1 fruit fly cellular context compared by ENCODE assay signal in genomic region chr2L:7270270-7270669, dm6.
TF ChIP-seq lines count a peak whose summit lies in the region.

No protein-coding gene starts in this region.

TF ChIP-seq in whole organism, embryonic, 481 proteins besides CTCF, POLR2A, EP300 and RAD21 (continued from another document and continues in another):
- TF ChIP-seq stwl (tag; optimal IDR thresholded peaks at IDR 0.05; lab: Kevin White, UChicago) (peak; percentile 22), ash1 (GFP tag; optimal IDR thresholded peaks at IDR 0.05; lab: Kevin White, UChicago) (no peak), CG6683 (GFP tag; optimal IDR thresholded peaks at IDR 0.05; lab: Kevin White, UChicago) (no peak), CG13775 (GFP tag; optimal IDR thresholded peaks at IDR 0.05; lab: Kevin White, UChicago) (peak; percentile 27), Trl (optimal IDR thresholded peaks at IDR 0.05; lab: Kevin White, UChicago) (no peak), Trl (GFP tag; optimal IDR thresholded peaks at IDR 0.05; lab: Kevin White, UChicago) (no peak), CG8089 (GFP tag; optimal IDR thresholded peaks at IDR 0.05; lab: Kevin White, UChicago) (no peak), toy (GFP tag; IDR thresholded peaks at IDR 0.05; lab: Robert Waterston, UW) (no peak), CG18619 (GFP tag; optimal IDR thresholded peaks at IDR 0.05; lab: Kevin White, UChicago) (peak; percentile 21), cas (GFP tag; IDR thresholded peaks at IDR 0.05; lab: Robert Waterston, UW) (no peak), croc (GFP tag; conservative IDR thresholded peaks at IDR 0.05; lab: Robert Waterston, UW) (peak; percentile 49; the same call in 2 of the 3 replicates), CG1529 (GFP tag; optimal IDR thresholded peaks at IDR 0.05; lab: Kevin White, UChicago) (peak; percentile 19), Neu2 (GFP tag; optimal IDR thresholded peaks at IDR 0.05; lab: Kevin White, UChicago; ENCODE audit: borderline replicate concordance) (no peak), CG7839 (tag; optimal IDR thresholded peaks at IDR 0.05; lab: Kevin White, UChicago) (peak; percentile 68), CG9727 (GFP tag; optimal IDR thresholded peaks at IDR 0.05; lab: Kevin White, UChicago) (peak; percentile 58), CG11696 (GFP tag; IDR thresholded peaks at IDR 0.05; lab: Robert Waterston, UW) (no peak), D19A (tag; optimal IDR thresholded peaks at IDR 0.05; lab: Kevin White, UChicago) (peak; percentile 55), lola (GFP tag; optimal IDR thresholded peaks at IDR 0.05; lab: Kevin White, UChicago) (peak in 1 of 3 experiments; percentile 84), CG31365 (tag; optimal IDR thresholded peaks at IDR 0.05; lab: Kevin White, UChicago) (no peak), CG12299 (tag; optimal IDR thresholded peaks at IDR 0.05; lab: Kevin White, UChicago) (no peak), CG32767 (GFP tag; IDR thresholded peaks at IDR 0.05; lab: Robert Waterston, UW) (no peak), CG2120 (GFP tag; optimal IDR thresholded peaks at IDR 0.05; lab: Kevin White, UChicago) (no peak), CG10959 (GFP tag; IDR thresholded peaks at IDR 0.05; lab: Robert Waterston, UW) (peak; percentile 63), Six4 (GFP tag; optimal IDR thresholded peaks at IDR 0.05; lab: Kevin White, UChicago) (peak; percentile 39), ERR (GFP tag; optimal IDR thresholded peaks at IDR 0.05; lab: Kevin White, UChicago) (no peak), Aef1 (GFP tag; IDR thresholded peaks at IDR 0.05; lab: Robert Waterston, UW) (no peak), CG7271 (tag; optimal IDR thresholded peaks at IDR 0.05; lab: Kevin White, UChicago) (peak; percentile 17), psq (GFP tag; optimal IDR thresholded peaks at IDR 0.05; lab: Kevin White, UChicago) (peak; percentile 12), CG16863 (GFP tag; optimal IDR thresholded peaks at IDR 0.05; lab: Kevin White, UChicago) (peak; percentile 17), CG9215 (GFP tag; IDR thresholded peaks at IDR 0.05; lab: Robert Waterston, UW) (no peak), run (tag; optimal IDR thresholded peaks at IDR 0.05; lab: Kevin White, UChicago) (no peak), CG16815 (GFP tag; optimal IDR thresholded peaks at IDR 0.05; lab: Kevin White, UChicago) (peak; percentile 54), CG33213 (GFP tag; optimal IDR thresholded peaks at IDR 0.05; lab: Kevin White, UChicago) (peak; percentile 0), D (optimal IDR thresholded peaks at IDR 0.05; lab: Kevin White, UChicago) (no peak), D (GFP tag; optimal IDR thresholded peaks at IDR 0.05; lab: Kevin White, UChicago) (peak; percentile 52), bcd (GFP tag; optimal IDR thresholded peaks at IDR 0.05; lab: Kevin White, UChicago) (peak; percentile 6), pum (GFP tag; optimal IDR thresholded peaks at IDR 0.05; lab: Kevin White, UChicago) (peak; percentile 8), CG10209 (GFP tag; optimal IDR thresholded peaks at IDR 0.05; lab: Kevin White, UChicago) (peak; percentile 26), CG4820 (GFP tag; optimal IDR thresholded peaks at IDR 0.05; lab: Kevin White, UChicago) (peak; percentile 62), ATbp (GFP tag; optimal IDR thresholded peaks at IDR 0.05; lab: Kevin White, UChicago) (peak; percentile 18), grn (GFP tag; optimal IDR thresholded peaks at IDR 0.05; lab: Kevin White, UChicago) (peak; percentile 9), grau (tag; optimal IDR thresholded peaks at IDR 0.05; lab: Kevin White, UChicago) (peak; percentile 57), CG4360 (GFP tag; IDR thresholded peaks at IDR 0.05; lab: Robert Waterston, UW) (no peak), CG10979 (tag; optimal IDR thresholded peaks at IDR 0.05; lab: Kevin White, UChicago) (peak; percentile 87), CG17568 (GFP tag; optimal IDR thresholded peaks at IDR 0.05; lab: Kevin White, UChicago) (no peak), CG7745 (tag; optimal IDR thresholded peaks at IDR 0.05; lab: Kevin White, UChicago) (peak; percentile 49), ci (GFP tag; IDR thresholded peaks at IDR 0.05; lab: Robert Waterston, UW) (peak; percentile 54; the same call in 1 of the 3 replicates), dmrt99B (tag; optimal IDR thresholded peaks at IDR 0.05; lab: Kevin White, UChicago) (peak; percentile 62), Drgx (GFP tag; IDR thresholded peaks at IDR 0.05; lab: Robert Waterston, UW) (peak; percentile 41; the same call in 1 of the 2 replicates), CG7556 (GFP tag; optimal IDR thresholded peaks at IDR 0.05; lab: Kevin White, UChicago) (peak; percentile 38), CG18476 (GFP tag; optimal IDR thresholded peaks at IDR 0.05; lab: Kevin White, UChicago) (peak; percentile 40), dpn (GFP tag; optimal IDR thresholded peaks at IDR 0.05; lab: Kevin White, UChicago) (peak; percentile 10 to 25), Max (GFP tag; optimal IDR thresholded peaks at IDR 0.05; lab: Kevin White, UChicago) (peak; percentile 12), CG12219 (GFP tag; optimal IDR thresholded peaks at IDR 0.05; lab: Kevin White, UChicago) (no peak), CG14710 (tag; optimal IDR thresholded peaks at IDR 0.05; lab: Kevin White, UChicago) (peak; percentile 80), Xrp1 (GFP tag; IDR thresholded peaks at IDR 0.05; lab: Robert Waterston, UW) (peak; percentile 83), Dref (GFP tag; IDR thresholded peaks at IDR 0.05; lab: Robert Waterston, UW) (no peak), CG12155 (GFP tag; optimal IDR thresholded peaks at IDR 0.05; lab: Kevin White, UChicago) (no peak), corto (GFP tag; optimal IDR thresholded peaks at IDR 0.05; lab: Kevin White, UChicago) (no peak), tio (GFP tag; optimal IDR thresholded peaks at IDR 0.05; lab: Kevin White, UChicago) (peak; percentile 17), bsh (GFP tag; optimal IDR thresholded peaks at IDR 0.05; lab: Kevin White, UChicago) (peak in 1 of 2 experiments; percentile 89), pnt (GFP tag; optimal IDR thresholded peaks at IDR 0.05; lab: Kevin White, UChicago) (peak; percentile 10), HLH54F (GFP tag; optimal IDR thresholded peaks at IDR 0.05; lab: Kevin White, UChicago) (no peak), CG12744 (GFP tag; optimal IDR thresholded peaks at IDR 0.05; lab: Kevin White, UChicago) (no peak), Scr (GFP tag; IDR thresholded peaks at IDR 0.05; lab: Robert Waterston, UW; ENCODE audit: partially characterized antibody) (no peak), scrt (GFP tag; optimal IDR thresholded peaks at IDR 0.05; lab: Kevin White, UChicago) (no peak), CG17361 (GFP tag; IDR thresholded peaks at IDR 0.05; lab: Robert Waterston, UW) (peak; percentile 71; the same call in 2 of the 3 replicates), CG7928 (GFP tag; optimal IDR thresholded peaks at IDR 0.05; lab: Kevin White, UChicago) (no peak), trem (tag; optimal IDR thresholded peaks at IDR 0.05; lab: Kevin White, UChicago) (peak; percentile 70), Rx (GFP tag; IDR thresholded peaks at IDR 0.05; lab: Robert Waterston, UW) (no peak), sqz (GFP tag; optimal IDR thresholded peaks at IDR 0.05; lab: Kevin White, UChicago) (peak; percentile 11), cad (GFP tag; optimal IDR thresholded peaks at IDR 0.05; lab: Kevin White, UChicago) (no peak), Xbp1 (GFP tag; optimal IDR thresholded peaks at IDR 0.05; lab: Kevin White, UChicago) (peak; percentile 57), chn (GFP tag; optimal IDR thresholded peaks at IDR 0.05; lab: Kevin White, UChicago) (peak; percentile 28), CG4328 (GFP tag; optimal IDR thresholded peaks at IDR 0.05; lab: Kevin White, UChicago) (no peak), CG8388 (GFP tag; optimal IDR thresholded peaks at IDR 0.05; lab: Kevin White, UChicago) (peak; percentile 70), Elba2 (GFP tag; optimal IDR thresholded peaks at IDR 0.05; lab: Kevin White, UChicago) (no peak), Deaf1 (tag; optimal IDR thresholded peaks at IDR 0.05; lab: Kevin White, UChicago) (peak; percentile 4), CG1603 (tag; optimal IDR thresholded peaks at IDR 0.05; lab: Kevin White, UChicago) (peak; percentile 52), phol (tag; optimal IDR thresholded peaks at IDR 0.05; lab: Kevin White, UChicago) (peak; percentile 78), CG3065 (GFP tag; optimal IDR thresholded peaks at IDR 0.05; lab: Kevin White, UChicago) (no peak), usp (GFP tag; optimal IDR thresholded peaks at IDR 0.05; lab: Kevin White, UChicago) (no peak), maf-S (GFP tag; optimal IDR thresholded peaks at IDR 0.05; lab: Kevin White, UChicago) (no peak), Eip74EF (GFP tag; optimal IDR thresholded peaks at IDR 0.05; lab: Kevin White, UChicago) (peak in 1 of 2 experiments; percentile 24), repo (GFP tag; optimal IDR thresholded peaks at IDR 0.05; lab: Kevin White, UChicago) (no peak), Blimp-1 (GFP tag; optimal IDR thresholded peaks at IDR 0.05; lab: Kevin White, UChicago) (peak; percentile 82), CG8359 (GFP tag; optimal IDR thresholded peaks at IDR 0.05; lab: Kevin White, UChicago; ENCODE audit: borderline replicate concordance) (peak; percentile 28), HmgD (GFP tag; optimal IDR thresholded peaks at IDR 0.05; lab: Kevin White, UChicago) (no peak), CG14014 (GFP tag; IDR thresholded peaks at IDR 0.05; lab: Robert Waterston, UW) (no peak), CG15601 (tag; optimal IDR thresholded peaks at IDR 0.05; lab: Kevin White, UChicago) (peak; percentile 63), CG17829 (tag; optimal IDR thresholded peaks at IDR 0.05; lab: Kevin White, UChicago) (peak; percentile 69), B-H2 (GFP tag; optimal IDR thresholded peaks at IDR 0.05; lab: Kevin White, UChicago) (no peak), chif (GFP tag; optimal IDR thresholded peaks at IDR 0.05; lab: Kevin White, UChicago) (peak in 1 of 2 experiments; percentile 51), Ssrp (tag; optimal IDR thresholded peaks at IDR 0.05; lab: Kevin White, UChicago) (peak; percentile 64), prd (optimal IDR thresholded peaks at IDR 0.05; lab: Kevin White, UChicago) (no peak), prd (GFP tag; IDR thresholded peaks at IDR 0.05; lab: Robert Waterston, UW) (peak; percentile 68), gt (GFP tag; IDR thresholded peaks at IDR 0.05; lab: Robert Waterston, UW) (no peak), CG17186 (GFP tag; optimal IDR thresholded peaks at IDR 0.05; lab: Kevin White, UChicago) (peak; percentile 0), CG1792 (GFP tag; optimal IDR thresholded peaks at IDR 0.05; lab: Kevin White, UChicago) (no peak), CG30403 (GFP tag; optimal IDR thresholded peaks at IDR 0.05; lab: Kevin White, UChicago) (peak; percentile 33), CG9932 (GFP tag; IDR thresholded peaks at IDR 0.05; lab: Robert Waterston, UW) (no peak), gsb-n (tag; optimal IDR thresholded peaks at IDR 0.05; lab: Kevin White, UChicago) (peak; percentile 84), CG13424 (tag; optimal IDR thresholded peaks at IDR 0.05; lab: Kevin White, UChicago) (peak; percentile 50), hth (optimal IDR thresholded peaks at IDR 0.05; lab: Kevin White, UChicago) (no peak), hkb (optimal IDR thresholded peaks at IDR 0.05; lab: Kevin White, UChicago) (no peak), hkb (GFP tag; IDR thresholded peaks at IDR 0.05; lab: Robert Waterston, UW) (peak; percentile 45; the same call in 1 of the 2 replicates), Med (GFP tag; lab: Kevin White, UChicago) (no peak), CG2202 (tag; optimal IDR thresholded peaks at IDR 0.05; lab: Kevin White, UChicago) (peak; percentile 66), oc (tag; optimal IDR thresholded peaks at IDR 0.05; lab: Kevin White, UChicago) (peak; percentile 71), az2 (GFP tag; optimal IDR thresholded peaks at IDR 0.05; lab: Kevin White, UChicago) (peak; percentile 54), Fer1 (GFP tag; optimal IDR thresholded peaks at IDR 0.05; lab: Kevin White, UChicago) (no peak), Spps (tag; optimal IDR thresholded peaks at IDR 0.05; lab: Kevin White, UChicago) (peak; percentile 74), CG12391 (tag; optimal IDR thresholded peaks at IDR 0.05; lab: Kevin White, UChicago) (peak; percentile 72), Sox102F (GFP tag; optimal IDR thresholded peaks at IDR 0.05; lab: Kevin White, UChicago) (peak; percentile 68), CG10267 (tag; optimal IDR thresholded peaks at IDR 0.05; lab: Kevin White, UChicago) (peak; percentile 74), CG11456 (GFP tag; IDR thresholded peaks at IDR 0.05; lab: Robert Waterston, UW) (no peak), CG8924 (tag; optimal IDR thresholded peaks at IDR 0.05; lab: Kevin White, UChicago) (peak; percentile 53), tgo (GFP tag; IDR thresholded peaks at IDR 0.05; lab: Robert Waterston, UW) (no peak), nmo (GFP tag; optimal IDR thresholded peaks at IDR 0.05; lab: Kevin White, UChicago) (peak; percentile 76), CG12071 (GFP tag; optimal IDR thresholded peaks at IDR 0.05; lab: Kevin White, UChicago) (no peak), stc (GFP tag; IDR thresholded peaks at IDR 0.05; lab: Robert Waterston, UW) (no peak), aop (GFP tag; IDR thresholded peaks at IDR 0.05; lab: Robert Waterston, UW) (no peak), Lpt (GFP tag; optimal IDR thresholded peaks at IDR 0.05; lab: Kevin White, UChicago) (no peak), Hr3 (GFP tag; optimal IDR thresholded peaks at IDR 0.05; lab: Kevin White, UChicago) (peak; percentile 43), pita (GFP tag; optimal IDR thresholded peaks at IDR 0.05; lab: Kevin White, UChicago) (no peak), zf30C (GFP tag; optimal IDR thresholded peaks at IDR 0.05; lab: Kevin White, UChicago) (peak; percentile 37), Chrac-16 (GFP tag; optimal IDR thresholded peaks at IDR 0.05; lab: Kevin White, UChicago) (peak; percentile 51), sens (GFP tag; lab: Kevin White, UChicago) (peak; percentile 88), CG2875 (GFP tag; optimal IDR thresholded peaks at IDR 0.05; lab: Kevin White, UChicago) (peak; percentile 60), vvl (GFP tag; IDR thresholded peaks at IDR 0.05; lab: Robert Waterston, UW) (peak; percentile 78), da (GFP tag; optimal IDR thresholded peaks at IDR 0.05; lab: Kevin White, UChicago) (no peak), lov (optimal IDR thresholded peaks at IDR 0.05; lab: Kevin White, UChicago) (no peak), lov (GFP tag; IDR thresholded peaks at IDR 0.05; lab: Robert Waterston, UW) (peak; percentile 61; the same call in 1 of the 3 replicates), Hr78 (GFP tag; optimal IDR thresholded peaks at IDR 0.05; lab: Kevin White, UChicago) (peak in 1 of 2 experiments; percentile 24), CG12236 (GFP tag; optimal IDR thresholded peaks at IDR 0.05; lab: Kevin White, UChicago) (no peak), CG17385 (GFP tag; optimal IDR thresholded peaks at IDR 0.05; lab: Kevin White, UChicago) (peak; percentile 16)
